Worm (Caenorhabditis elegans) whole organism, L1 larva: ENCODE results near the gene folt-2.

Source experiments
- egl-27 ChIP-seq, 2 experiments: fragments of 150-350 bp in 1 of 2; sonication (generic microtip); optimal IDR thresholded peaks; 3 replicates each; lab custom pipeline; 2017 to 2018; ENCODE audit warnings: missing biosample characterization in 2 of 2, missing genetic modification characterization in 2 of 2, missing genetic modification reagents in 2 of 2
- fkh-10 ChIP-seq: sonication (generic microtip); optimal IDR thresholded peaks from 2 replicates; lab custom pipeline; 2017; ENCODE audit warnings: missing biosample characterization, missing genetic modification reagents, missing genetic modification characterization
- mdl-1 ChIP-seq, 2 experiments: fragments of 150-350 bp; optimal IDR thresholded peaks; 2 replicates each; lab custom pipeline; 2014 to 2017; ENCODE audit warnings: missing biosample characterization in 2 of 2, missing genetic modification characterization in 2 of 2, inconsistent platforms in 1 of 2

DNA sequence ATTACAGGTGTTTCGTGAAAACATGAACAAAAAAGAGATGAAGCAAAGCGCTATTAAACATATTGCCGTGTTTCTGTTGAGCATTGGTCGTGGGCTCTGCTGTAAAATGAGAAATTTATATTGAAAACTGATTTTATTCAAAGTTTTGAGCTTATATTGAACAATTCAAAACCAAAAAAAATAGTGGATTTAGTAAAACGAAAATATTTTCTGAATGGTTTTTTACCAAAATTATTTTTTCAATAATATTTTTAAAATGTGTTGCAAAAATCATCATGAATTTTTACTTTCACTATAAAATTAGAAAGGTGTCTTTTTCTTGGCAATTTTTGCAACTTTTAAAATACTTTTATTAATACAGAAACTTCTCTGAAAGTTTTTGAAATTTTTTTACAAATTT is 27.8 kb upstream of the folt-2 start, which contains the start of gene C31B8.7:
- no peak for TF ChIP-seq mdl-1 (tag; optimal IDR thresholded peaks at IDR 0.05; lab: Kevin White, UChicago)
- no peak for TF ChIP-seq fkh-10 (GFP tag; lab: Kevin White, UChicago)
- TF ChIP-seq egl-27 (tag; optimal IDR thresholded peaks at IDR 0.05; lab: Kevin White, UChicago), result no peak
